Fruit fly (Drosophila melanogaster) whole organism, embryonic: ENCODE measurements around the gene toe.

ENCODE experiments used
- Abd-B ChIP-seq: fragments of 200-800 bp; sonication (Bioruptor generic); optimal IDR thresholded peaks from 2 replicates; lab custom pipeline; 2018; ENCODE audit warnings: missing biosample characterization, mild to moderate bottlenecking, missing genetic modification characterization, moderate library complexity
- B-H2 ChIP-seq: fragments of 200-800 bp; sonication (Bioruptor generic); optimal IDR thresholded peaks from 2 replicates; lab custom pipeline; 2018; ENCODE audit warnings: missing biosample characterization, mild to moderate bottlenecking, missing genetic modification characterization
- C15 ChIP-seq: fragments of 200-800 bp; sonication (Bioruptor generic); IDR thresholded peaks from 3 replicates; pipeline ENCODE4 v1.3.6; 2022; ENCODE audit warnings: missing biosample characterization, missing genetic modification characterization
- CG10543 ChIP-seq: fragments of 200-800 bp; sonication (Bioruptor generic); optimal IDR thresholded peaks from 3 replicates; lab custom pipeline; 2017; ENCODE audit warnings: missing biosample characterization, mild to moderate bottlenecking, missing genetic modification characterization, moderate library complexity
- CG12071 ChIP-seq: fragments of 200-800 bp; sonication (Bioruptor generic); optimal IDR thresholded peaks from 3 replicates; lab custom pipeline; 2018; ENCODE audit warnings: missing biosample characterization, mild to moderate bottlenecking, missing genetic modification characterization
- CG14441 ChIP-seq: fragments of 200-800 bp; sonication (Bioruptor generic); IDR thresholded peaks from 2 replicates; pipeline ENCODE4 v1.3.6; 2022; ENCODE audit warnings: missing biosample characterization, missing genetic modification characterization
- CG1647 ChIP-seq: fragments of 200-800 bp; sonication (Bioruptor generic); optimal IDR thresholded peaks from 3 replicates; lab custom pipeline; 2016; ENCODE audit warnings: missing biosample characterization, missing genetic modification characterization
- CG17361 ChIP-seq: fragments of 200-800 bp; sonication (Bioruptor generic); IDR thresholded peaks from 3 replicates; pipeline ENCODE4 v1.3.6; 2022; ENCODE audit warnings: missing biosample characterization, missing genetic modification characterization
- CG17912 ChIP-seq: fragments of 200-800 bp; sonication (Bioruptor generic); optimal IDR thresholded peaks from 2 replicates; lab custom pipeline; 2018; ENCODE audit warnings: missing biosample characterization, mild to moderate bottlenecking, missing genetic modification characterization
- CG2712 ChIP-seq: fragments of 200-800 bp; optimal IDR thresholded peaks from 3 replicates; lab custom pipeline; 2019; ENCODE audit warnings: missing biosample characterization, mild to moderate bottlenecking, missing genetic modification characterization, moderate library complexity
- CG30020 ChIP-seq: fragments of 200-800 bp; optimal IDR thresholded peaks from 2 replicates; lab custom pipeline; 2019; ENCODE audit warnings: missing biosample characterization, mild to moderate bottlenecking, missing genetic modification characterization, moderate library complexity
- CG3163 ChIP-seq: fragments of 200-800 bp; sonication (Bioruptor generic); optimal IDR thresholded peaks from 3 replicates; lab custom pipeline; 2016; ENCODE audit warnings: missing biosample characterization, missing genetic modification characterization
- CG32772 ChIP-seq: fragments of 200-800 bp; sonication (Bioruptor generic); IDR thresholded peaks from 2 replicates; pipeline ENCODE4 v1.3.6; 2022; ENCODE audit warnings: missing biosample characterization, missing genetic modification characterization
- CG4360 ChIP-seq: fragments of 200-800 bp; sonication (Bioruptor generic); IDR thresholded peaks from 2 replicates; pipeline ENCODE4 v1.3.6; 2022; ENCODE audit warnings: missing biosample characterization, missing genetic modification characterization
- CG4404 ChIP-seq: fragments of 200-800 bp; sonication (Bioruptor generic); IDR thresholded peaks from 2 replicates; pipeline ENCODE4 v1.3.6; 2022; ENCODE audit warnings: missing biosample characterization, missing genetic modification characterization
- CG6175 ChIP-seq: fragments of 200-800 bp; sonication (Bioruptor generic); IDR thresholded peaks from 3 replicates; pipeline ENCODE4 v1.3.6; 2022; ENCODE audit warnings: missing biosample characterization, missing genetic modification characterization
- CG6254 ChIP-seq: fragments of 200-800 bp; sonication (Bioruptor generic); optimal IDR thresholded peaks from 3 replicates; lab custom pipeline; 2017; ENCODE audit warnings: mild to moderate bottlenecking, missing biosample characterization, missing genetic modification reagents, missing genetic modification characterization
- CG6765 ChIP-seq: fragments of 200-800 bp; sonication (Bioruptor generic); optimal IDR thresholded peaks from 3 replicates; lab custom pipeline; 2017; ENCODE audit warnings: missing biosample characterization, mild to moderate bottlenecking, missing genetic modification characterization
- CG6813 ChIP-seq: fragments of 200-800 bp; sonication (Bioruptor generic); optimal IDR thresholded peaks from 2 replicates; lab custom pipeline; 2017; ENCODE audit warnings: missing biosample characterization, missing genetic modification characterization, mild to moderate bottlenecking, moderate library complexity, missing genetic modification reagents
- CG7987 ChIP-seq: fragments of 200-800 bp; sonication (Bioruptor generic); optimal IDR thresholded peaks from 2 replicates; lab custom pipeline; 2018; ENCODE audit warnings: missing biosample characterization, mild to moderate bottlenecking, missing genetic modification characterization, moderate library complexity
- CG8944 ChIP-seq: fragments of 200-800 bp; sonication (Bioruptor generic); optimal IDR thresholded peaks from 3 replicates; lab custom pipeline; 2016; ENCODE audit warnings: missing biosample characterization, missing genetic modification characterization
- Chrac-16 ChIP-seq: fragments of 200-800 bp; sonication (Bioruptor generic); optimal IDR thresholded peaks from 3 replicates; lab custom pipeline; 2016; ENCODE audit warnings: missing biosample characterization, missing genetic modification characterization
- D19B ChIP-seq: fragments of 200-800 bp; sonication (Bioruptor generic); optimal IDR thresholded peaks from 2 replicates; lab custom pipeline; 2017; ENCODE audit warnings: missing biosample characterization, mild to moderate bottlenecking, missing genetic modification characterization
- Ets97D ChIP-seq: fragments of 200-800 bp; sonication (Bioruptor generic); optimal IDR thresholded peaks from 3 replicates; lab custom pipeline; 2016; ENCODE audit warnings: missing biosample characterization, missing genetic modification characterization
- Kr ChIP-seq: fragments of 200-800 bp; sonication (Bioruptor generic); optimal IDR thresholded peaks from 2 replicates; lab custom pipeline; 2017; ENCODE audit warnings: missing biosample characterization, mild to moderate bottlenecking, missing genetic modification characterization
- Med ChIP-seq: fragments of 200-800 bp; sonication (Bioruptor generic); peaks from one replicate; lab custom pipeline; 2016; ENCODE audit warnings: missing biosample characterization, missing genetic modification characterization, mild to moderate bottlenecking, inconsistent platforms, moderate library complexity
- Optix ChIP-seq: fragments of 200-800 bp; sonication (Bioruptor generic); IDR thresholded peaks from 3 replicates; pipeline ENCODE4 v1.3.6; 2022; ENCODE audit warnings: missing biosample characterization, missing genetic modification characterization
- Scr ChIP-seq: fragments of 200-800 bp; sonication (Bioruptor generic); IDR thresholded peaks from 2 replicates; pipeline ENCODE4 v1.3.6; 2022; ENCODE audit warnings: missing biosample characterization, missing genetic modification characterization; ENCODE audit not compliant: partially characterized antibody
- Sin3A ChIP-seq: fragments of >200 bp; optimal IDR thresholded peaks from 2 replicates; lab custom pipeline; 2018
- Sox100B ChIP-seq: fragments of 200-800 bp; sonication (Bioruptor generic); optimal IDR thresholded peaks from 3 replicates; lab custom pipeline; 2018; ENCODE audit warnings: missing biosample characterization, mild to moderate bottlenecking, missing genetic modification characterization
- Spps ChIP-seq: fragments of 200-800 bp; sonication (Bioruptor generic); optimal IDR thresholded peaks from 2 replicates; lab custom pipeline; 2018; ENCODE audit warnings: missing biosample characterization, mild to moderate bottlenecking, missing genetic modification characterization
- Taf1 ChIP-seq: fragments of 200-800 bp; sonication (Bioruptor generic); IDR thresholded peaks from 2 replicates; pipeline ENCODE4 v1.3.6; 2022; ENCODE audit warnings: missing biosample characterization, missing genetic modification characterization
- Trl ChIP-seq, 3 experiments: fragments of >200 bp in 2 of 3; fragments of 200-800 bp in 1 of 3; sonication (Bioruptor generic) in 1 of 3; optimal IDR thresholded peaks; 2 replicates in 1 of 3; 3 replicates in 2 of 3; lab custom pipeline; 2016 to 2017; ENCODE audit warnings: missing biosample characterization in 1 of 3, missing genetic modification characterization in 1 of 3
- bsh ChIP-seq, 2 experiments: fragments of 200-800 bp; sonication (Bioruptor generic); optimal IDR thresholded peaks; 2 replicates each; lab custom pipeline; 2017 to 2018; ENCODE audit warnings: mild to moderate bottlenecking in 2 of 2, missing biosample characterization in 2 of 2, missing genetic modification characterization in 2 of 2, moderate library complexity in 1 of 2
- crc ChIP-seq: fragments of 200-800 bp; sonication (Bioruptor generic); optimal IDR thresholded peaks from 2 replicates; lab custom pipeline; 2016; ENCODE audit warnings: missing biosample characterization, missing genetic modification characterization
- dysf ChIP-seq: fragments of 200-800 bp; sonication (Bioruptor generic); IDR thresholded peaks from 3 replicates; pipeline ENCODE4 v1.3.6; 2022; ENCODE audit warnings: missing biosample characterization, missing genetic modification characterization
- ind ChIP-seq: fragments of 200-800 bp; sonication (Bioruptor generic); optimal IDR thresholded peaks from 3 replicates; lab custom pipeline; 2016; ENCODE audit warnings: missing biosample characterization, missing genetic modification characterization
- ken ChIP-seq: fragments of 200-800 bp; sonication (Bioruptor generic); IDR thresholded peaks from 3 replicates; pipeline ENCODE4 v1.3.6; 2022; ENCODE audit warnings: missing biosample characterization, missing genetic modification characterization
- lov ChIP-seq, 2 experiments: fragments of 200-800 bp in 1 of 2; fragments of >200 bp in 1 of 2; sonication (Bioruptor generic) in 1 of 2; IDR thresholded peaks in 1 of 2; optimal IDR thresholded peaks in 1 of 2; 2 replicates in 1 of 2; 3 replicates in 1 of 2; pipeline versions ENCODE4 v1.3.6 to Lab custom; 2017 to 2022; ENCODE audit warnings: missing biosample characterization in 1 of 2, missing genetic modification characterization in 1 of 2
- onecut ChIP-seq: fragments of 200-800 bp; sonication (Bioruptor generic); IDR thresholded peaks from 2 replicates; pipeline ENCODE4 v1.3.6; 2022; ENCODE audit warnings: missing biosample characterization, missing genetic modification characterization
- p53 ChIP-seq: fragments of 200-800 bp; sonication (Bioruptor generic); optimal IDR thresholded peaks from 2 replicates; lab custom pipeline; 2016; ENCODE audit warnings: missing biosample characterization, missing genetic modification characterization
- pan ChIP-seq, 4 experiments: fragments of >200 bp in 3 of 4; fragments of 200-800 bp in 1 of 4; sonication (Bioruptor generic) in 1 of 4; optimal IDR thresholded peaks in 3 of 4; IDR thresholded peaks in 1 of 4; 2 replicates each; pipeline versions ENCODE4 v1.3.6 to Lab custom; 2017 to 2022; ENCODE audit warnings: missing biosample characterization in 2 of 4, missing genetic modification characterization in 2 of 4, mixed read lengths in 1 of 4
- pb ChIP-seq: fragments of 200-800 bp; sonication (Bioruptor generic); optimal IDR thresholded peaks from 3 replicates; lab custom pipeline; 2016; ENCODE audit warnings: missing biosample characterization, missing genetic modification characterization
- pros ChIP-seq: fragments of 200-800 bp; sonication (Bioruptor generic); optimal IDR thresholded peaks from 3 replicates; lab custom pipeline; 2019; ENCODE audit warnings: missing biosample characterization, mild to moderate bottlenecking, missing genetic modification characterization, moderate library complexity
- repo ChIP-seq: fragments of 200-800 bp; sonication (Bioruptor generic); optimal IDR thresholded peaks from 2 replicates; lab custom pipeline; 2016; ENCODE audit warnings: missing biosample characterization, missing genetic modification characterization
- salm ChIP-seq: fragments of 200-800 bp; sonication (Bioruptor generic); optimal IDR thresholded peaks from 2 replicates; lab custom pipeline; 2018; ENCODE audit warnings: missing biosample characterization, mild to moderate bottlenecking, missing genetic modification characterization
- tap ChIP-seq: fragments of 200-800 bp; optimal IDR thresholded peaks from 3 replicates; lab custom pipeline; 2019; ENCODE audit warnings: missing biosample characterization, mild to moderate bottlenecking, missing genetic modification characterization, moderate library complexity

Gene toe

dm6 chr3L:12408513-12409320 is 23.8 kb downstream of the toe start (continued):
- TF ChIP-seq D19B (GFP tag; lab: Kevin White, UChicago), result peak; percentile 97
- TF ChIP-seq pan (optimal IDR thresholded peaks at IDR 0.05; lab: Kevin White, UChicago), result no peak
- peak in 1 of 2 experiments; percentile 33 for TF ChIP-seq pan (GFP tag; optimal IDR thresholded peaks at IDR 0.05 in 1 of 2, IDR thresholded peaks at IDR 0.05 in 1 of 2)
- no peak for TF ChIP-seq Ets97D (GFP tag; lab: Kevin White, UChicago)
- peak; percentile 83 for TF ChIP-seq CG6175
- TF ChIP-seq Chrac-16 (GFP tag; lab: Kevin White, UChicago), result no peak
- peak; percentile 54 for TF ChIP-seq CG7987 (GFP tag; lab: Kevin White, UChicago)
- peak; percentile 31; the same call in 1 of the 3 replicates for TF ChIP-seq ken (GFP tag; lab: Robert Waterston, UW)
- TF ChIP-seq CG10543, result peak; percentile 90
- no peak for TF ChIP-seq Sox100B (GFP tag; lab: Kevin White, UChicago)
- TF ChIP-seq CG4404 (GFP tag; lab: Robert Waterston, UW), result no peak
- peak; percentile 88 for TF ChIP-seq Med (GFP tag; lab: Kevin White, UChicago)
- peak; percentile 44; the same call in 1 of the 3 replicates for TF ChIP-seq Optix (GFP tag; lab: Robert Waterston, UW)
- TF ChIP-seq CG6813 (GFP tag; lab: Kevin White, UChicago), result peak; percentile 15
- TF ChIP-seq salm (tag; lab: Kevin White, UChicago), result no peak
- no peak for TF ChIP-seq p53 (GFP tag; lab: Kevin White, UChicago)
- peak; percentile 68 for TF ChIP-seq pros (GFP tag; lab: Kevin White, UChicago)
- TF ChIP-seq CG6765 (GFP tag; lab: Kevin White, UChicago), result peak; percentile 8
- TF ChIP-seq CG4360 (GFP tag; lab: Robert Waterston, UW), result no peak
- TF ChIP-seq lov (optimal IDR thresholded peaks at IDR 0.05; lab: Kevin White, UChicago), result no peak
- TF ChIP-seq lov (GFP tag; IDR thresholded peaks at IDR 0.05; lab: Robert Waterston, UW), result no peak
- peak; percentile 11; the same call in 1 of the 3 replicates for TF ChIP-seq dysf (GFP tag; lab: Robert Waterston, UW)
- TF ChIP-seq CG3163 (GFP tag; lab: Kevin White, UChicago), result peak; percentile 38
- TF ChIP-seq Kr (GFP tag; lab: Kevin White, UChicago), result no peak
- no peak for TF ChIP-seq Sin3A
- peak; percentile 5; the same call in 1 of the 2 replicates for TF ChIP-seq Taf1 (GFP tag; lab: Robert Waterston, UW)
- TF ChIP-seq CG12071, result peak; percentile 41
- TF ChIP-seq CG8944 (GFP tag; lab: Kevin White, UChicago), result no peak
- no peak for TF ChIP-seq CG2712 (tag; lab: Kevin White, UChicago)
- no peak for TF ChIP-seq Spps
- no peak for TF ChIP-seq repo (GFP tag; lab: Kevin White, UChicago)
- peak; percentile 59 for TF ChIP-seq CG6254 (GFP tag; lab: Kevin White, UChicago)
- peak; percentile 27; the same call in 1 of the 3 replicates for TF ChIP-seq CG17361 (GFP tag; lab: Robert Waterston, UW)
- TF ChIP-seq C15, result peak; percentile 34; the same call in 1 of the 3 replicates
- TF ChIP-seq CG32772 (GFP tag; lab: Robert Waterston, UW), result no peak
- peak; percentile 30 for TF ChIP-seq crc
- TF ChIP-seq CG30020 (tag; lab: Kevin White, UChicago), result no peak
- peak; percentile 57 for TF ChIP-seq B-H2 (GFP tag; lab: Kevin White, UChicago)
- peak; percentile 49 to 69 for TF ChIP-seq Trl (optimal IDR thresholded peaks at IDR 0.05; lab: Kevin White, UChicago)
- peak; percentile 5 for TF ChIP-seq Trl (GFP tag; optimal IDR thresholded peaks at IDR 0.05; lab: Kevin White, UChicago)
- TF ChIP-seq CG1647, result no peak
- 0 out of 2 replicates have a peak, but pooled peaks have one; percentile 11 for TF ChIP-seq Scr
- no peak for TF ChIP-seq Abd-B (GFP tag; lab: Kevin White, UChicago)
- TF ChIP-seq tap (tag; lab: Kevin White, UChicago), result peak; percentile 8
- TF ChIP-seq CG17912 (GFP tag; lab: Kevin White, UChicago), result peak; percentile 38
- peak; percentile 10 for TF ChIP-seq ind
- TF ChIP-seq pb (GFP tag; lab: Kevin White, UChicago), result peak; percentile 52
- peak in 1 of 2 experiments; percentile 92 for TF ChIP-seq bsh (GFP tag; optimal IDR thresholded peaks at IDR 0.05; lab: Kevin White, UChicago)
- TF ChIP-seq onecut (GFP tag; lab: Robert Waterston, UW), result peak; percentile 34
- no peak for TF ChIP-seq CG14441 (GFP tag; lab: Robert Waterston, UW)
